Worm (Caenorhabditis elegans) whole organism, mixed stage, embryonic: Measurements from ENCODE around the gene F59B2.13.

Experiments
- M03D4.4 ChIP-seq: sonication (generic microtip); optimal IDR thresholded peaks from 2 replicates; lab custom pipeline; 2017; ENCODE audit warnings: mild to moderate bottlenecking, missing genetic modification characterization, missing compliant biosample characterization
- bed-3 ChIP-seq: fragments of 200-800 bp; sonication (Bioruptor generic); optimal IDR thresholded peaks from 3 replicates; lab custom pipeline; 2018; ENCODE audit warnings: mild to moderate bottlenecking, missing genetic modification characterization, moderate library complexity, missing compliant biosample characterization
- ceh-39 ChIP-seq: fragments of 150-350 bp; optimal IDR thresholded peaks from 2 replicates; lab custom pipeline; 2014; ENCODE audit warnings: missing biosample characterization, missing genetic modification characterization
- ceh-43 ChIP-seq: fragments of 200-800 bp; sonication (Bioruptor generic); optimal IDR thresholded peaks from 2 replicates; lab custom pipeline; 2018; ENCODE audit warnings: mild to moderate bottlenecking, missing genetic modification characterization, moderate library complexity, missing compliant biosample characterization
- ceh-83 ChIP-seq: fragments of 200-800 bp; sonication (Bioruptor generic); optimal IDR thresholded peaks from 2 replicates; lab custom pipeline; 2018; ENCODE audit warnings: mild to moderate bottlenecking, missing genetic modification characterization, missing compliant biosample characterization
- ces-1 ChIP-seq: fragments of 150-350 bp; optimal IDR thresholded peaks from 2 replicates; lab custom pipeline; 2014; ENCODE audit warnings: missing biosample characterization, missing genetic modification reagents, missing genetic modification characterization
- cnd-1 ChIP-seq: fragments of 200-800 bp; sonication (Bioruptor generic); optimal IDR thresholded peaks from 2 replicates; lab custom pipeline; 2018; ENCODE audit warnings: mild to moderate bottlenecking, missing genetic modification characterization, missing compliant biosample characterization
- drap-1 ChIP-seq: fragments of 200-800 bp; sonication (Bioruptor generic); optimal IDR thresholded peaks from 3 replicates; lab custom pipeline; 2018; ENCODE audit warnings: mild to moderate bottlenecking, missing genetic modification characterization, missing compliant biosample characterization
- elt-1 ChIP-seq: sonication (generic microtip); optimal IDR thresholded peaks from 2 replicates; lab custom pipeline; 2017; ENCODE audit warnings: missing genetic modification characterization, mild to moderate bottlenecking, missing compliant biosample characterization, antibody characterized with exemption, moderate library complexity, borderline replicate concordance; ENCODE audit not compliant: insufficient read depth
- elt-3 ChIP-seq: fragments of 150-350 bp; optimal IDR thresholded peaks from 2 replicates; lab custom pipeline; 2014; ENCODE audit warnings: missing biosample characterization, missing genetic modification characterization
- flh-1 ChIP-seq: fragments of 200-800 bp; sonication (Bioruptor generic); optimal IDR thresholded peaks from 2 replicates; lab custom pipeline; 2018; ENCODE audit warnings: mild to moderate bottlenecking, missing genetic modification characterization, moderate library complexity, missing compliant biosample characterization
- ham-2 ChIP-seq: fragments of 200-800 bp; sonication (Bioruptor generic); optimal IDR thresholded peaks from 2 replicates; lab custom pipeline; 2018; ENCODE audit warnings: mild to moderate bottlenecking, missing genetic modification characterization, missing compliant biosample characterization
- hlh-1 ChIP-seq: fragments of 150-350 bp; optimal IDR thresholded peaks from 2 replicates; lab custom pipeline; 2014; ENCODE audit warnings: missing biosample characterization, missing genetic modification reagents, missing genetic modification characterization
- lin-13 ChIP-seq: fragments of 150-350 bp; optimal IDR thresholded peaks from 2 replicates; lab custom pipeline; 2014; ENCODE audit warnings: missing biosample characterization, missing genetic modification characterization
- lin-32 ChIP-seq: fragments of 200-800 bp; sonication (Bioruptor generic); optimal IDR thresholded peaks from 2 replicates; lab custom pipeline; 2018; ENCODE audit warnings: mild to moderate bottlenecking, missing genetic modification characterization, missing compliant biosample characterization
- lsy-2 ChIP-seq: fragments of 150-350 bp; optimal IDR thresholded peaks from 2 replicates; lab custom pipeline; 2014; ENCODE audit warnings: missing biosample characterization, missing genetic modification characterization
- mab-5 ChIP-seq: fragments of 150-350 bp; optimal IDR thresholded peaks from 2 replicates; lab custom pipeline; 2014; ENCODE audit warnings: missing biosample characterization, missing genetic modification characterization
- mep-1 ChIP-seq: fragments of 150-350 bp; optimal IDR thresholded peaks from 2 replicates; lab custom pipeline; 2017; ENCODE audit warnings: missing biosample characterization, missing genetic modification reagents, missing genetic modification characterization, inconsistent platforms
- nhr-12 ChIP-seq: fragments of 150-350 bp; optimal IDR thresholded peaks from 2 replicates; lab custom pipeline; 2014; ENCODE audit warnings: missing biosample characterization, missing genetic modification characterization
- nhr-2 ChIP-seq: fragments of 150-350 bp; optimal IDR thresholded peaks from 2 replicates; lab custom pipeline; 2014; ENCODE audit warnings: missing biosample characterization, missing genetic modification characterization
- nhr-237 ChIP-seq: fragments of 150-350 bp; optimal IDR thresholded peaks from 2 replicates; lab custom pipeline; 2014; ENCODE audit warnings: missing biosample characterization, missing genetic modification characterization
- nhr-28 ChIP-seq: fragments of 150-350 bp; optimal IDR thresholded peaks from 2 replicates; lab custom pipeline; 2014; ENCODE audit warnings: missing biosample characterization, missing genetic modification characterization
- nhr-76 ChIP-seq: sonication (generic microtip); optimal IDR thresholded peaks from 2 replicates; lab custom pipeline; 2017; ENCODE audit warnings: missing biosample characterization, missing genetic modification characterization
- pha-4 ChIP-seq: fragments of 150-350 bp; optimal IDR thresholded peaks from 2 replicates; lab custom pipeline; 2018; ENCODE audit warnings: missing biosample characterization, missing genetic modification reagents, missing genetic modification characterization
- sem-2 ChIP-seq: fragments of 200-800 bp; sonication (Bioruptor generic); optimal IDR thresholded peaks from 2 replicates; lab custom pipeline; 2018; ENCODE audit warnings: mild to moderate bottlenecking, missing genetic modification characterization, missing compliant biosample characterization
- sptf-1 ChIP-seq: sonication (generic microtip); optimal IDR thresholded peaks from 2 replicates; lab custom pipeline; 2017; ENCODE audit warnings: mild to moderate bottlenecking, missing genetic modification characterization, moderate library complexity, missing compliant biosample characterization
- tbx-8 ChIP-seq: fragments of 200-800 bp; sonication (Bioruptor generic); optimal IDR thresholded peaks from 2 replicates; lab custom pipeline; 2018; ENCODE audit warnings: mild to moderate bottlenecking, missing genetic modification characterization, moderate library complexity, missing compliant biosample characterization
- unc-120 ChIP-seq: sonication (generic microtip); optimal IDR thresholded peaks from 2 replicates; lab custom pipeline; 2017; ENCODE audit warnings: missing genetic modification characterization, missing compliant biosample characterization; ENCODE audit not compliant: poor library complexity, severe bottlenecking
- unc-39 ChIP-seq: fragments of 150-350 bp; optimal IDR thresholded peaks from 2 replicates; lab custom pipeline; 2014; ENCODE audit warnings: missing biosample characterization, missing genetic modification characterization
- unc-62 ChIP-seq: fragments of 150-350 bp; optimal IDR thresholded peaks from 2 replicates; lab custom pipeline; 2014; ENCODE audit warnings: missing biosample characterization, missing genetic modification reagents, missing genetic modification characterization
- zip-8 ChIP-seq: fragments of 150-350 bp; optimal IDR thresholded peaks from 2 replicates; lab custom pipeline; 2014; ENCODE audit warnings: missing biosample characterization, missing genetic modification characterization
- ztf-11 ChIP-seq: fragments of 150-350 bp; optimal IDR thresholded peaks from 2 replicates; lab custom pipeline; 2014; ENCODE audit warnings: missing biosample characterization, missing genetic modification characterization

F59B2.13 gene

DNA sequence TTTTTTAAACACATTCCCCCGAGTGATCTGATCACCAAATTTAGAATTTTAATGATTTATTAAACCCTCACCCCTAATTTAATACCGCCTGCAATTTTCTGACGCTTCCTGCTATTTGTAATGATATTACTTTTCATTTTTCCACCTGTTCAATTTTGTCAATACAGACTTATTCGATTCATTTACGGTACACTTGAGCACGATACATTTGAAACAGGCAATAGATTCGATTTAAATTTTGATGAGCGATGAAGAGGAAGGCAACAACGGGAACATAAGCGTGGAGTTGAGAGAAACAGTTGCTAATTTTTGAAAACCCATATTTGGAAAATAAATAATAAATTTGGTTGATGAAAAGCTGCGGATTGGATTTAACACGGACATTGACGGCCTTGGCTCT is 22.2 kb downstream of the F59B2.13 start:
- TF ChIP-seq ceh-43 (GFP tag; lab: Kevin White, UChicago) (no peak), cnd-1 (tag; lab: Kevin White, UChicago) (no peak), unc-62 (GFP tag; lab: Kevin White, UChicago) (no peak), ceh-39 (no peak), ztf-11 (tag; lab: Kevin White, UChicago) (no peak), elt-3 (no peak), M03D4.4 (tag; lab: Kevin White, UChicago) (no peak)
- TF ChIP-seq, all 35 proteins: peak for 0

DNA sequence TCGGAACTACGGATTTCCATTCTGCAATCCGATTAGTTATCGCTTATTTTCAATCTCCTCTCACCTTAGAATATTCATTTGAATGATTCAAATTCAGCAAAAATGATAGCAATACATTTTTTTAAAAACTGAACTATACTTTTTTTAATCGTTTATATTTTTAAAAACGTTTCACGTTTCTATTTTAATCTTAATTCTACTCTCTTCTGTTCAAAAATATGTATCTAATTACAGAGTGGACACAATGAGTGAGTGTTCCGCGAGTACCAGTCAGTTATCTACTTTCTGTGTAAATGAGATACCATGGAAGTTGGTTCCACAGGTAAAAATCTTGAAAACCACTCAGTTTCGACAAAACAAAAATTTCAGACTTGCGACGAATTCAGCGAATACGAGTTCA is 24.3 kb downstream of the F59B2.13 start, which contains the start of the genes F59B2.15 and zif-1:
F59B2.15 (minus strand) TSS at position 101 of the 400 bp plus-strand sequence.
zif-1 (plus strand) TSS at position 235 of the 400 bp plus-strand sequence.
- TF ChIP-seq hlh-1 (tag; lab: Kevin White, UChicago) (no peak), nhr-237 (no peak), unc-120 (no peak), unc-39 (no peak), ceh-83 (no peak), nhr-28 (tag; lab: Kevin White, UChicago) (no peak)

DNA sequence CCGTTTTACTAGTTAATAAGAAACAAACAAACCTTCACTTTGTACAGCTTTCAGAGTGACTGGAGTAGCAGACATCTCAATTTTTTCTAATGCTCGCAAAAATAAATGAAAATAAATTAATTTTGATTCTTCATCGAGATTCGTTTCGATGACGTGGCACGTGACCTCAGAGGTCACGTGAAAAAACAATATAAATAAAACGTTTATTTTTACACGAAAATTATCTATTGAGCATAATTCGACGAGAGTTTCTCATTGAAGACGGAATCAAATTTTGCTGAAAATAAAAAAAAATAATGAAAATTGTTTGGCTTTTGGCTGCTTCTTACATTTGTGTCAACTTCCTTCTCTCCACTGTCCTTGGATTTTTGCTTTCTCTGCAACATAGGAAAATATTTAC is 25.0 kb downstream of the F59B2.13 start, which contains the start of gene rpn-6.2:
rpn-6.2 (minus strand) TSS at position 101 of the 400 bp plus-strand sequence.
- TF ChIP-seq nhr-12 (tag; lab: Kevin White, UChicago) (no peak), lin-13 (no peak), lin-32 (GFP tag; lab: Kevin White, UChicago) (no peak), zip-8 (no peak), lsy-2 (no peak), hlh-1 (tag; lab: Kevin White, UChicago) (no peak), nhr-28 (tag; lab: Kevin White, UChicago) (no peak), sem-2 (GFP tag; lab: Kevin White, UChicago) (no peak), drap-1 (no peak), ces-1 (GFP tag; lab: Kevin White, UChicago) (no peak), nhr-2 (no peak)

DNA sequence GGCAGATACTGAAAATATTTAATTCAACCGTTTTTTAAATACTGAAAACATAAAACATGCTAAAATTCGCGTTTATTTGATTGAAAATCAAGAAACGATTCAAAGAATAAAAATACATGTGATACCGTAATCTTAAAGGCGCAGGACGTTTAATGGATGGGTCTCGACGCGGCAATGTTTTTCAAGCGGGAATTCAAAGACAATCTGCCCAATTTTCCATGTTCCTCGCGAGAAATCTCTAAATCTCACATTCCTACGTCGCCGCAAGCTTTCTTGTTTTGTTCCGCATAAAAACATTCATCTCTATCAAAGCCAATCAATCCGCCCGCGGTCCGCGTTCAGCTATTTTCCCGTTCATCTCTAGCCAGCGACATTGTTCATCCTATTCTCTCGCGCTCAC is 25.4 kb downstream of the F59B2.13 start:
- TF ChIP-seq lin-13, result no peak
- no peak for TF ChIP-seq ceh-39
- no peak for TF ChIP-seq nhr-2
- TF ChIP-seq tbx-8 (GFP tag; lab: Kevin White, UChicago), result no peak
- no peak for TF ChIP-seq sem-2 (GFP tag; lab: Kevin White, UChicago)
- no peak for TF ChIP-seq mab-5
- no peak for TF ChIP-seq ceh-43 (GFP tag; lab: Kevin White, UChicago)
- no peak for TF ChIP-seq ztf-11 (tag; lab: Kevin White, UChicago)
- TF ChIP-seq nhr-237, result no peak
- TF ChIP-seq unc-39, result no peak
- no peak for TF ChIP-seq pha-4 (tag; lab: Kevin White, UChicago)
- no peak for TF ChIP-seq sptf-1 (tag; lab: Kevin White, UChicago)
- no peak for TF ChIP-seq nhr-76 (tag; lab: Kevin White, UChicago)
- no peak for TF ChIP-seq lin-32 (GFP tag; lab: Kevin White, UChicago)
- TF ChIP-seq flh-1 (GFP tag; lab: Kevin White, UChicago), result no peak
- TF ChIP-seq cnd-1 (tag; lab: Kevin White, UChicago), result no peak
- no peak for TF ChIP-seq mep-1 (tag; lab: Kevin White, UChicago)
- TF ChIP-seq ham-2 (GFP tag; lab: Kevin White, UChicago), result no peak

DNA sequence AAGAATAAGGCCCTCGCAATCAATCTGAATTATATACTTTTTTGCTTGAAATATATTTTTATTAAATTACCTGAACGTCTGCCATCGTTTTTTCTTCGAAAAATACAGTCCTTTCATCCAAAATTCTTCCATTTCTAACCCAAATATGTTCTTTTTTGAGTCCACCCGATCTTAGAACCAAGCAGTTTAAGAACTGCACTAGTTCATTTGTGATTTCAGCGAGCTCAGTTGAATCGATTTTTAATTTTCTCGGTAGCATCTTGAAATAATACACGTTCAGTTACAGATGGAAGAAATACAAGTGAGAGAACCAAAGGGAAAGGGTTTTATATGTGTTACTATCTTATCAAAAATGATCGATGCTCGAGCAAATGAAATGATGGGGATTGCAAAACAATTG is 27.3 kb downstream of the F59B2.13 start, which contains the start of gene F59B2.3:
F59B2.3 (minus strand) TSS at position 259 of the 400 bp plus-strand sequence.
- TF ChIP-seq ztf-11 (tag; lab: Kevin White, UChicago), result no peak
- TF ChIP-seq elt-1 (tag; lab: Kevin White, UChicago), result no peak
- no peak for TF ChIP-seq mab-5
- TF ChIP-seq nhr-2, result no peak
- TF ChIP-seq ceh-83, result no peak
- TF ChIP-seq ces-1 (GFP tag; lab: Kevin White, UChicago), result no peak
- TF ChIP-seq unc-120, result no peak
- no peak for TF ChIP-seq bed-3 (GFP tag; lab: Kevin White, UChicago)
- TF ChIP-seq nhr-237, result no peak
- no peak for TF ChIP-seq nhr-28 (tag; lab: Kevin White, UChicago)
- TF ChIP-seq drap-1, result no peak
- no peak for TF ChIP-seq ceh-43 (GFP tag; lab: Kevin White, UChicago)
- TF ChIP-seq ham-2 (GFP tag; lab: Kevin White, UChicago), result no peak
- no peak for TF ChIP-seq ceh-39
- no peak for TF ChIP-seq mep-1 (tag; lab: Kevin White, UChicago)
- TF ChIP-seq nhr-12 (tag; lab: Kevin White, UChicago), result no peak
- TF ChIP-seq M03D4.4 (tag; lab: Kevin White, UChicago), result no peak
- TF ChIP-seq tbx-8 (GFP tag; lab: Kevin White, UChicago), result no peak
